Worm (Caenorhabditis elegans): ENCODE data around the gene otub-4.

ce11 chrIV:3363221-3363620 is 14.7 kb downstream of the otub-4 start, which contains the start of gene Y55H10A.2:
- TF ChIP-seq npax-4 (tag; optimal IDR thresholded peaks at IDR 0.05) (no peak), ceh-30 (tag; optimal IDR thresholded peaks at IDR 0.05) (no peak), F13H6.1 (tag; optimal IDR thresholded peaks at IDR 0.05) (no peak), ceh-31 (tag; optimal IDR thresholded peaks at IDR 0.05) (no peak)
